Worm (Caenorhabditis elegans) whole organism, L4 larva: ENCODE results near the gene snf-6.

Source experiments
- F10B5.3 ChIP-seq: sonication (generic microtip); optimal IDR thresholded peaks from 2 replicates; lab custom pipeline; 2016; ENCODE audit warnings: mild to moderate bottlenecking, missing genetic modification characterization, missing compliant biosample characterization
- F26F4.8 ChIP-seq: fragments of 200-800 bp; sonication (Bioruptor generic); conservative IDR thresholded peaks from 2 replicates; pipeline ENCODE4 v1.3.6; 2022; ENCODE audit warnings: missing genetic modification characterization, missing compliant biosample characterization
- F44E2.7 ChIP-seq: fragments of 200-800 bp; sonication (Bioruptor generic); IDR thresholded peaks from 2 replicates; pipeline ENCODE4 v2.1.2; 2022; ENCODE audit warnings: missing genetic modification characterization, missing compliant biosample characterization
- Y105C5A.15 ChIP-seq: fragments of 200-800 bp; sonication (Bioruptor generic); IDR thresholded peaks from 2 replicates; pipeline ENCODE4 v1.3.6; 2022; ENCODE audit warnings: missing genetic modification characterization, missing compliant biosample characterization
- Y48G9A.11 ChIP-seq: fragments of 200-800 bp; sonication (Bioruptor generic); IDR thresholded peaks from 2 replicates; pipeline ENCODE4 v1.3.6; 2022; ENCODE audit warnings: missing genetic modification reagents, missing genetic modification characterization, missing compliant biosample characterization
- aha-1 ChIP-seq: fragments of 150-350 bp; peaks from one replicate; lab custom pipeline; 2014; ENCODE audit warnings: missing biosample characterization, missing genetic modification characterization
- arid-1 ChIP-seq: fragments of 200-800 bp; sonication (Bioruptor generic); conservative IDR thresholded peaks from 2 replicates; pipeline ENCODE4 v1.3.6; 2022; ENCODE audit warnings: missing genetic modification reagents, missing genetic modification characterization, missing compliant biosample characterization
- ceh-20 ChIP-seq: fragments of 200-800 bp; sonication (Bioruptor generic); IDR thresholded peaks from 2 replicates; pipeline ENCODE4 v1.3.6; 2022; ENCODE audit warnings: missing genetic modification reagents, missing genetic modification characterization, missing compliant biosample characterization
- ceh-28 ChIP-seq: fragments of 150-350 bp; optimal IDR thresholded peaks from 2 replicates; lab custom pipeline; 2014; ENCODE audit warnings: missing biosample characterization, missing genetic modification reagents, missing genetic modification characterization
- ceh-32 ChIP-seq: sonication (generic microtip); optimal IDR thresholded peaks from 2 replicates; lab custom pipeline; 2016; ENCODE audit warnings: mild to moderate bottlenecking, missing genetic modification characterization, missing compliant biosample characterization; ENCODE audit not compliant: poor library complexity
- cey-2 ChIP-seq: sonication (generic microtip); optimal IDR thresholded peaks from 3 replicates; lab custom pipeline; 2017; ENCODE audit warnings: missing genetic modification characterization, mild to moderate bottlenecking, missing compliant biosample characterization, antibody characterized with exemption, borderline replicate concordance; ENCODE audit not compliant: insufficient read depth
- dpl-1 ChIP-seq: fragments of 150-350 bp; optimal IDR thresholded peaks from 2 replicates; lab custom pipeline; 2014; ENCODE audit warnings: missing biosample characterization, missing genetic modification reagents, missing genetic modification characterization
- fkh-10 ChIP-seq: fragments of 150-350 bp; optimal IDR thresholded peaks from 2 replicates; lab custom pipeline; 2014; ENCODE audit warnings: missing biosample characterization, missing genetic modification reagents, missing genetic modification characterization
- fos-1 ChIP-seq: fragments of 150-350 bp; optimal IDR thresholded peaks from 2 replicates; lab custom pipeline; 2014; ENCODE audit warnings: missing biosample characterization, missing genetic modification characterization
- hif-1 ChIP-seq, 2 experiments: sonication (generic microtip); optimal IDR thresholded peaks; 2 replicates each; lab custom pipeline; 2016 to 2017; ENCODE audit warnings: missing compliant biosample characterization in 2 of 2, missing genetic modification characterization in 2 of 2, missing genetic modification reagents in 2 of 2, missing genotype in 2 of 2, mild to moderate bottlenecking in 1 of 2
- hlh-30 ChIP-seq: sonication (generic microtip); optimal IDR thresholded peaks from 2 replicates; lab custom pipeline; 2017; ENCODE audit warnings: antibody characterized with exemption, mild to moderate bottlenecking, missing genetic modification characterization, missing compliant biosample characterization; ENCODE audit not compliant: insufficient read depth
- hmg-1.1 ChIP-seq: fragments of 200-800 bp; sonication (Bioruptor generic); IDR thresholded peaks from 2 replicates; pipeline ENCODE4 v1.3.6; 2022; ENCODE audit warnings: missing genetic modification reagents, missing genetic modification characterization, missing compliant biosample characterization
- lim-7 ChIP-seq: fragments of 200-800 bp; sonication (Bioruptor generic); IDR thresholded peaks from 2 replicates; pipeline ENCODE4 v1.3.6; 2022; ENCODE audit warnings: missing genetic modification characterization, missing compliant biosample characterization
- lin-1 ChIP-seq: fragments of 200-800 bp; sonication (Bioruptor generic); IDR thresholded peaks from 2 replicates; pipeline ENCODE4 v1.3.6; 2022; ENCODE audit warnings: missing genetic modification reagents, missing genetic modification characterization, missing compliant biosample characterization
- lin-13 ChIP-seq: fragments of 150-350 bp; optimal IDR thresholded peaks from 2 replicates; lab custom pipeline; 2014; ENCODE audit warnings: missing biosample characterization, missing genetic modification reagents, missing genetic modification characterization
- lin-29 ChIP-seq: fragments of 200-800 bp; sonication (Bioruptor generic); IDR thresholded peaks from 2 replicates; pipeline ENCODE4 v1.3.6; 2022; ENCODE audit warnings: missing genetic modification reagents, missing genetic modification characterization, missing compliant biosample characterization
- lin-38 ChIP-seq: fragments of 200-800 bp; sonication (Bioruptor generic); IDR thresholded peaks from 2 replicates; pipeline ENCODE4 v1.3.6; 2022; ENCODE audit warnings: missing genetic modification reagents, missing genetic modification characterization, missing compliant biosample characterization
- lin-39 ChIP-seq: fragments of 150-350 bp; optimal IDR thresholded peaks from 2 replicates; lab custom pipeline; 2014; ENCODE audit warnings: missing biosample characterization, missing genetic modification reagents, missing genetic modification characterization
- lsy-2 ChIP-seq, 2 experiments: fragments of 150-350 bp in 1 of 2; sonication (generic microtip) in 1 of 2; optimal IDR thresholded peaks; 2 replicates each; lab custom pipeline; 2014 to 2017; ENCODE audit warnings: missing biosample characterization in 2 of 2, missing genetic modification characterization in 2 of 2
- madf-9 ChIP-seq: fragments of 200-800 bp; sonication (Bioruptor generic); conservative IDR thresholded peaks from 2 replicates; pipeline ENCODE4 v1.3.6; 2022; ENCODE audit warnings: missing genetic modification reagents, missing genetic modification characterization, missing compliant biosample characterization
- mdl-1 ChIP-seq, 2 experiments: fragments of 150-350 bp in 1 of 2; sonication (generic microtip) in 1 of 2; optimal IDR thresholded peaks; 2 replicates each; lab custom pipeline; 2014 to 2017; ENCODE audit warnings: missing biosample characterization in 2 of 2, missing genetic modification characterization in 2 of 2
- mdt-29 ChIP-seq: fragments of 200-800 bp; sonication (Bioruptor generic); IDR thresholded peaks from 2 replicates; pipeline ENCODE4 v1.3.6; 2022; ENCODE audit warnings: missing genetic modification reagents, missing genetic modification characterization, missing compliant biosample characterization
- mes-2 ChIP-seq: sonication (generic microtip); optimal IDR thresholded peaks from 2 replicates; lab custom pipeline; 2016; ENCODE audit warnings: missing genotype, mild to moderate bottlenecking, missing genetic modification characterization, missing compliant biosample characterization; ENCODE audit not compliant: poor library complexity, severe bottlenecking
- nhr-10 ChIP-seq: fragments of 150-350 bp; optimal IDR thresholded peaks from 2 replicates; lab custom pipeline; 2014; ENCODE audit warnings: missing biosample characterization, missing genetic modification characterization
- nhr-102 ChIP-seq: sonication (generic microtip); optimal IDR thresholded peaks from 2 replicates; lab custom pipeline; 2016; ENCODE audit warnings: mild to moderate bottlenecking, missing genetic modification characterization, moderate library complexity, missing compliant biosample characterization
- nhr-11 ChIP-seq: fragments of 150-350 bp; optimal IDR thresholded peaks from 2 replicates; lab custom pipeline; 2014; ENCODE audit warnings: missing biosample characterization, missing genetic modification characterization
- nhr-111 ChIP-seq: fragments of 200-800 bp; sonication (Bioruptor generic); optimal IDR thresholded peaks from 2 replicates; lab custom pipeline; 2018; ENCODE audit warnings: mild to moderate bottlenecking, missing genetic modification characterization, missing compliant biosample characterization
- nhr-42 ChIP-seq: fragments of 200-800 bp; sonication (Bioruptor generic); IDR thresholded peaks from 2 replicates; pipeline ENCODE4 v1.3.6; 2022; ENCODE audit warnings: missing genetic modification characterization, missing compliant biosample characterization
- nhr-77 ChIP-seq: fragments of 150-350 bp; optimal IDR thresholded peaks from 2 replicates; lab custom pipeline; 2014; ENCODE audit warnings: missing biosample characterization, missing genetic modification characterization
- php-3 ChIP-seq: fragments of 200-800 bp; sonication (Bioruptor generic); IDR thresholded peaks from 2 replicates; pipeline ENCODE4 v1.3.6; 2022; ENCODE audit warnings: missing genetic modification reagents, missing genetic modification characterization, missing compliant biosample characterization
- sdz-12 ChIP-seq: fragments of 200-800 bp; sonication (Bioruptor generic); optimal IDR thresholded peaks from 2 replicates; lab custom pipeline; 2018; ENCODE audit warnings: mild to moderate bottlenecking, missing genetic modification characterization, missing compliant biosample characterization
- set-16 ChIP-seq: fragments of 200-800 bp; sonication (Bioruptor generic); IDR thresholded peaks from 2 replicates; pipeline ENCODE4 v1.3.6; 2022; ENCODE audit warnings: missing genetic modification reagents, missing genetic modification characterization, missing compliant biosample characterization
- snpc-1.2 ChIP-seq: fragments of 200-800 bp; sonication (Bioruptor generic); IDR thresholded peaks from 2 replicates; pipeline ENCODE4 v1.3.6; 2022; ENCODE audit warnings: missing genetic modification reagents, missing genetic modification characterization, missing compliant biosample characterization
- tra-1 ChIP-seq: fragments of 200-800 bp; sonication (Bioruptor generic); IDR thresholded peaks from 2 replicates; pipeline ENCODE4 v1.3.6; 2022; ENCODE audit warnings: missing genetic modification reagents, missing genetic modification characterization, missing compliant biosample characterization
- unc-130 ChIP-seq: sonication (generic microtip); optimal IDR thresholded peaks from 2 replicates; lab custom pipeline; 2016; ENCODE audit warnings: missing genetic modification reagents, missing genetic modification characterization, missing compliant biosample characterization
- unc-62 ChIP-seq, 3 experiments: fragments of 150-350 bp in 1 of 3; sonication (generic microtip); optimal IDR thresholded peaks in 2 of 3; peaks in 1 of 3; 1 replicate in 1 of 3; 2 replicates in 2 of 3; lab custom pipeline; 2014 to 2017; ENCODE audit warnings: missing biosample characterization in 3 of 3, missing genetic modification characterization in 3 of 3, missing genetic modification reagents in 3 of 3, missing genotype in 1 of 3
- zag-1 ChIP-seq: fragments of 150-350 bp; optimal IDR thresholded peaks from 2 replicates; lab custom pipeline; 2014; ENCODE audit warnings: missing biosample characterization, missing genetic modification characterization
- ztf-11 ChIP-seq: fragments of 150-350 bp; optimal IDR thresholded peaks from 2 replicates; lab custom pipeline; 2014; ENCODE audit warnings: missing biosample characterization, missing genetic modification characterization
- ztf-7 ChIP-seq: fragments of 150-350 bp; optimal IDR thresholded peaks from 2 replicates; lab custom pipeline; 2014; ENCODE audit warnings: missing biosample characterization, missing genetic modification characterization

The snf-6 gene

DNA sequence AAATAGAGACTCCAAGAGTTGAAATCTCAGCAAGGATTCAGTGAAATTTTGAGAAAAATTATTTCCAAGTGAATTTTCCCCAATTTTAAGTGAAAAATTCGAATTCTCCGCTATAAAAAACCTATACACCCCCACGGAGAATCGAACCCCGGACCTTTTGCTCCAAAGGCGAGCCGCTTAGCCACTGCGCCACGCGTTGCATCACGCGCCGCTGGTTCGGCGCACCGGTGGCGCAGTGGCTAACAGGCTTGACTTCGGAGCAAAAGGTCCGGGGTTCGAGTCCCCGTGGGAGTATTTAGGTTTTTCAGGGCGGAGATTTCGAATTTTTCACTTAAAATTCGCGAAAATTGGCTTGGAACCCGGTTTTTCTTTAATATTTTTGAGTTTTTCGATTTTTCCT, 43.0 kb upstream of the snf-6 start:
- TF ChIP-seq cey-2 (tag; lab: Kevin White, UChicago): no peak
- TF ChIP-seq Y105C5A.15 (GFP tag; lab: Robert Waterston, UW): 0 out of 2 replicates have a peak, but pooled peaks have one; percentile 11
- 0 out of 2 replicates have a peak, but pooled peaks have one; percentile 14 for TF ChIP-seq lin-38 (GFP tag; lab: Robert Waterston, UW)
- TF ChIP-seq Y48G9A.11: no peak
- no peak for TF ChIP-seq unc-130 (GFP tag; lab: Kevin White, UChicago)
- TF ChIP-seq set-16 (GFP tag; lab: Robert Waterston, UW): peak; percentile 77
- no peak for TF ChIP-seq arid-1 (GFP tag; lab: Robert Waterston, UW)

ce11 chrIII:1570006-1570405, 37.4 kb upstream of the snf-6 start, which contains the start of gene rep-1:
TSS of gene rep-1 (plus strand) at chrIII:1570306.
- TF ChIP-seq F44E2.7: no peak
- no peak for TF ChIP-seq ceh-32
- TF ChIP-seq hif-1 (tag; optimal IDR thresholded peaks at IDR 0.05; lab: Kevin White, UChicago): no peak
- no peak for TF ChIP-seq zag-1 (tag; lab: Kevin White, UChicago)
- TF ChIP-seq lin-1 (GFP tag; lab: Robert Waterston, UW): no peak
- no peak for TF ChIP-seq sdz-12 (GFP tag; lab: Kevin White, UChicago)
- TF ChIP-seq, all 104 proteins: peak for 0

ce11 chrIII:1558441-1559159, 26.0 kb upstream of the snf-6 start, which contains the start of the genes eelo-1 and Y67D2.2:
TSS of gene eelo-1 (minus strand) at chrIII:1558529.
TSS of gene Y67D2.2 (plus strand) at chrIII:1558800.
- peak; percentile 83 for TF ChIP-seq mes-2 (tag; lab: Kevin White, UChicago)
- peak; percentile 13 for TF ChIP-seq lin-13 (GFP tag; lab: Kevin White, UChicago)
- no peak for TF ChIP-seq ceh-32
- TF ChIP-seq F10B5.3 (tag; lab: Kevin White, UChicago): no peak
- no peak for TF ChIP-seq tra-1 (GFP tag; lab: Robert Waterston, UW)
- TF ChIP-seq Y105C5A.15 (GFP tag; lab: Robert Waterston, UW): no peak
- peak; percentile 36 for TF ChIP-seq ztf-7 (tag; lab: Kevin White, UChicago)
- no peak for TF ChIP-seq snpc-1.2 (GFP tag; lab: Robert Waterston, UW)
- TF ChIP-seq nhr-11: no peak
- no peak for TF ChIP-seq nhr-10 (tag; lab: Kevin White, UChicago)
- TF ChIP-seq fos-1 (tag; lab: Kevin White, UChicago): no peak
- TF ChIP-seq fkh-10 (GFP tag; lab: Kevin White, UChicago): no peak
- TF ChIP-seq php-3 (GFP tag; lab: Robert Waterston, UW): no peak
- no peak for TF ChIP-seq nhr-42 (GFP tag; lab: Robert Waterston, UW)
- TF ChIP-seq ztf-11 (tag; lab: Kevin White, UChicago): no peak
- no peak for TF ChIP-seq ceh-20 (GFP tag; lab: Robert Waterston, UW)
- peak; percentile 1 for TF ChIP-seq aha-1 (tag; lab: Kevin White, UChicago)
- no peak for TF ChIP-seq cey-2 (tag; lab: Kevin White, UChicago)
- no peak for TF ChIP-seq F26F4.8
- peak; percentile 7 for TF ChIP-seq nhr-102 (tag; lab: Kevin White, UChicago)
- TF ChIP-seq dpl-1: peak; percentile 77
- TF ChIP-seq nhr-77 (tag; lab: Kevin White, UChicago): no peak
- no peak for TF ChIP-seq ceh-28 (tag; lab: Kevin White, UChicago)
- no peak for TF ChIP-seq mdl-1 (tag; optimal IDR thresholded peaks at IDR 0.05; lab: Kevin White, UChicago)
- TF ChIP-seq lin-29: no peak
- TF ChIP-seq arid-1 (GFP tag; lab: Robert Waterston, UW): no peak
- TF ChIP-seq hlh-30: peak; percentile 23
- 0 out of 2 replicates have a peak, but pooled peaks have one; percentile 18 for TF ChIP-seq hmg-1.1 (GFP tag; lab: Robert Waterston, UW)
- TF ChIP-seq lin-39: no peak
- TF ChIP-seq nhr-111: no peak
- no peak for TF ChIP-seq madf-9 (GFP tag; lab: Robert Waterston, UW)
- peak in 1 of 2 experiments; percentile 93 for TF ChIP-seq unc-62 (GFP tag; optimal IDR thresholded peaks at IDR 0.05 in 1 of 2; lab: Kevin White, UChicago)
- TF ChIP-seq unc-62 (tag; optimal IDR thresholded peaks at IDR 0.05; lab: Kevin White, UChicago): no peak
- no peak for TF ChIP-seq mdt-29 (GFP tag; lab: Robert Waterston, UW)
- TF ChIP-seq lim-7 (GFP tag; lab: Robert Waterston, UW): no peak
- peak in 1 of 2 experiments; percentile 85 for TF ChIP-seq lsy-2 (tag; optimal IDR thresholded peaks at IDR 0.05; lab: Kevin White, UChicago)
- TF ChIP-seq lin-38 (GFP tag; lab: Robert Waterston, UW): peak; percentile 79
- TF ChIP-seq unc-130 (GFP tag; lab: Kevin White, UChicago): no peak
